Worm (Caenorhabditis elegans) whole organism, early embryonic: ENCODE results near the gene T04C10.3.

ENCODE experiments used
- B0310.2 ChIP-seq: sonication (generic microtip); optimal IDR thresholded peaks from 2 replicates; lab custom pipeline; 2016; ENCODE audit warnings: mild to moderate bottlenecking, missing genetic modification characterization, missing compliant biosample characterization
- F13C5.2 ChIP-seq: sonication (generic microtip); optimal IDR thresholded peaks from 2 replicates; lab custom pipeline; 2017; ENCODE audit warnings: mild to moderate bottlenecking, missing genetic modification characterization, inconsistent platforms, missing compliant biosample characterization
- aly-1 ChIP-seq: sonication (generic microtip); optimal IDR thresholded peaks from 2 replicates; lab custom pipeline; 2016; ENCODE audit warnings: missing genetic modification characterization, missing compliant biosample characterization
- ama-1 ChIP-seq: fragments of 150-350 bp; optimal IDR thresholded peaks from 2 replicates; lab custom pipeline; 2014
- ceh-13 ChIP-seq: fragments of 200-800 bp; sonication (Bioruptor generic); optimal IDR thresholded peaks from 2 replicates; lab custom pipeline; 2018; ENCODE audit warnings: mild to moderate bottlenecking, missing genetic modification characterization, missing compliant biosample characterization
- ceh-36 ChIP-seq: sonication (generic microtip); optimal IDR thresholded peaks from 2 replicates; lab custom pipeline; 2016; ENCODE audit warnings: missing genetic modification characterization, inconsistent platforms, missing compliant biosample characterization
- ets-7 ChIP-seq: sonication (generic microtip); optimal IDR thresholded peaks from 2 replicates; lab custom pipeline; 2016; ENCODE audit warnings: missing genotype, missing genetic modification characterization, missing compliant biosample characterization
- flt-1 ChIP-seq: fragments of 200-800 bp; sonication (Bioruptor generic); IDR thresholded peaks from 2 replicates; pipeline ENCODE4 v1.3.6; 2022; ENCODE audit warnings: missing genetic modification characterization, missing compliant biosample characterization
- hmbx-1 ChIP-seq: sonication (generic microtip); optimal IDR thresholded peaks from 2 replicates; lab custom pipeline; 2016; ENCODE audit warnings: mild to moderate bottlenecking, missing genetic modification characterization, missing compliant biosample characterization
- hmg-4 ChIP-seq: fragments of 200-800 bp; sonication (Bioruptor generic); optimal IDR thresholded peaks from 2 replicates; lab custom pipeline; 2018; ENCODE audit warnings: mild to moderate bottlenecking, missing genetic modification characterization, missing compliant biosample characterization
- hnd-1 ChIP-seq: sonication (generic microtip); optimal IDR thresholded peaks from 2 replicates; lab custom pipeline; 2016; ENCODE audit warnings: missing genetic modification characterization, missing compliant biosample characterization
- pes-1 ChIP-seq: fragments of 200-800 bp; sonication (Bioruptor generic); IDR thresholded peaks from 2 replicates; pipeline ENCODE4 v1.3.6; 2022; ENCODE audit warnings: missing genetic modification reagents, missing genetic modification characterization, missing compliant biosample characterization
- scrt-1 ChIP-seq: fragments of 200-800 bp; sonication (Bioruptor generic); IDR thresholded peaks from 2 replicates; pipeline ENCODE4 v1.3.6; 2022; ENCODE audit warnings: missing genetic modification characterization, missing compliant biosample characterization
- sea-1 ChIP-seq: fragments of 200-800 bp; sonication (Bioruptor generic); conservative IDR thresholded peaks from 2 replicates; pipeline ENCODE4 v1.3.6; 2022; ENCODE audit warnings: missing genetic modification characterization, missing compliant biosample characterization
- tbx-11 ChIP-seq: fragments of 200-800 bp; sonication (Bioruptor generic); IDR thresholded peaks from 2 replicates; pipeline ENCODE4 v1.3.6; 2022; ENCODE audit warnings: missing genetic modification characterization, missing compliant biosample characterization
- tbx-37 ChIP-seq: fragments of 200-800 bp; sonication (Bioruptor generic); conservative IDR thresholded peaks from 2 replicates; pipeline ENCODE4 v1.3.6; 2022; ENCODE audit warnings: missing genetic modification reagents, missing genetic modification characterization, missing compliant biosample characterization
- tra-4 ChIP-seq: sonication (generic microtip); optimal IDR thresholded peaks from 2 replicates; lab custom pipeline; 2017; ENCODE audit warnings: missing genetic modification characterization, missing compliant biosample characterization

Gene T04C10.3

DNA sequence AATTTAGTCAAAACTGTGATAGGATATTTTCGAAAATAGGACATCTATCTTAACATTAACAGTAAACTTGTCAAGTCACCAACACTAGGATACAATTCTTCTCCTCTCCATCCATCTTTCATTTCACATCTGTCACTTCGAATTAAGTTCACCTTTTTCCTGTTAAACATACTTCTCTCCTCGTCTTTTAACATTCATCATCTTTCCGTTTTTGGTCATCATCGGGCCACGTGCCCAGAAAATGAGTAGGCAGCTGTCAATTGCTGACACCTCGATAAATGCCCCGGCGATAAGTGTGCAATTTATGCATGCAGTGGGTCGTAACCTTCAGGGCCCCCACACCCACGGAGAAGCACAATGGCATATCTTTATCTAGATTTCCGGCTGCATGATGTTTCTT, 32.0 kb upstream of the T04C10.3 start:
- TF ChIP-seq ceh-36 (tag; lab: Kevin White, UChicago) (no peak), ets-7 (no peak), ama-1 (lab: Kevin White, UChicago) (no peak), pes-1 (GFP tag; lab: Robert Waterston, UW) (no peak), tra-4 (no peak), hnd-1 (tag; lab: Kevin White, UChicago) (no peak), aly-1 (no peak), ceh-13 (GFP tag; lab: Kevin White, UChicago) (no peak), hmg-4 (GFP tag; lab: Kevin White, UChicago) (no peak), flt-1 (GFP tag; lab: Robert Waterston, UW) (no peak), sea-1 (no peak), F13C5.2 (tag; lab: Kevin White, UChicago) (no peak), scrt-1 (GFP tag; lab: Robert Waterston, UW) (no peak), tbx-37 (GFP tag; lab: Robert Waterston, UW) (no peak), tbx-11 (no peak), hmbx-1 (tag; lab: Kevin White, UChicago) (no peak)

DNA sequence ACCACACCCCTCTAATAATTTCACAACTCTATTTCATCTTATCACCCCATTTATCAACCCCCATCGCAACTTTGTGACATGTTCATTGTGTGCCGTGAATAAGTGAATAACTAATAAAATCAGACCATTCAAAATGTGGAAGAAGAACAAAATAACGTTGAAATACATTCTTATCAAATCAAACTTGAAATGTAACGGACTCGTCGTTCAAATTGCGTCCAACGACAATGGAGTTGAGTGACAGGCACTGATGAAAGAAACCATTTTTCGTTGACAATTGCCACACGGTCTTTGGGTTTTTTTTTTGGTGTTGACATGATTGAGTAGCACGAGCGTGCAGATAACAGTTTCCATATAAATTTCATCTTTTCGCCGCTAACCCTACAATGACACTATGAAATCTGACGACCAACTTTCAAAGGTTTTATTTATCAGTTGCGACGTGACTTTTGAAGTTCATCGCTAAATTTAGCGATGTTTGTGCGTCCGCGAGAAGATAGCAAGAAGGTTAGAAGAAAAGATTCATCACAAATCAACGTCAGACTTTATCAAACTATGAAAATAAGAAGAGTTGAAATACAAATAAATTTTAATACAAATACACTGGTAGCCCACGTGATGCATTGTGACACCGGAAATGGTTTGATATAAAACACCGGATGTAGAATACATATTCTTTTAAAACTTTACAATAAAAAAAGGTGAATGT, 28.6 kb upstream of the T04C10.3 start:
- TF ChIP-seq F13C5.2 (tag; lab: Kevin White, UChicago) = no peak
- no peak for TF ChIP-seq aly-1
- no peak for TF ChIP-seq flt-1 (GFP tag; lab: Robert Waterston, UW)
- no peak for TF ChIP-seq B0310.2 (tag; lab: Kevin White, UChicago)
- no peak for TF ChIP-seq ceh-13 (GFP tag; lab: Kevin White, UChicago)

DNA sequence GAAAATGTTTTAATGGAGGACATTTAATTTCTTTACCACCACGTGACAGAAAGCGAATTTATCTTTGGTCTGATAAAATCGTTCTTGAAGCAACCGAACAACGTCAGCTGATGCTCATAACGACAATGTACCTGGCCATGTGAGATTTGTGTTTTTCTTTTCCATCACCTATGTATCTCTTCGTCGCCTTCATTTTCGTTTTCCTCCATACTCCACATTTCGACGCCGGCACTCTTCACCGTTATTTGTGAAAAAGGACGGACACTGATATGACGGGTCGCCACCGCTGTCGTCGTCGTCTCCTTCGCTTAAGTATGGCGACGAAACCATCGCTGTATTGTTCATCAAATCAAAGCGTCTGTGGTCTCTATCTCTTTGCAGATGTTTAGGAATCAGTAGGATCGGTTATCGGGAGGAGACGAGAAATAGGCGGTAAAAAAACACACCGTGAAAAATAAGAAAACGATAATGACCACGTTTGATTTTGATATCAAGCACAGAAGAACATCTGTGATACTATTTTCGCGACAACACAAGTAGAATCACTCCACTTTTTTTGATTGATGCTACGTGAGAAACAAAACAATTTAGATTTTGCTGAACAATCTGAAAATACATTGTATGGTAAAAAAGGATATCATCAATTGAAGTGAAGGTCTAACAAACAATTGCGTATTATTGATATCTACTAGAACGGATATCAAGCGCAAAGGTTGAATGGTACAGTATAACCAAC, 25.2 kb upstream of the T04C10.3 start:
- TF ChIP-seq tra-4 (no peak), tbx-11 (no peak), hmbx-1 (tag; lab: Kevin White, UChicago) (no peak), ama-1 (lab: Kevin White, UChicago) (no peak), ceh-36 (tag; lab: Kevin White, UChicago) (no peak), F13C5.2 (tag; lab: Kevin White, UChicago) (no peak), flt-1 (GFP tag; lab: Robert Waterston, UW) (no peak), tbx-37 (GFP tag; lab: Robert Waterston, UW) (no peak), B0310.2 (tag; lab: Kevin White, UChicago) (no peak), aly-1 (no peak), hmg-4 (GFP tag; lab: Kevin White, UChicago) (no peak), ets-7 (no peak), pes-1 (GFP tag; lab: Robert Waterston, UW) (no peak), scrt-1 (GFP tag; lab: Robert Waterston, UW) (no peak), sea-1 (no peak)

DNA sequence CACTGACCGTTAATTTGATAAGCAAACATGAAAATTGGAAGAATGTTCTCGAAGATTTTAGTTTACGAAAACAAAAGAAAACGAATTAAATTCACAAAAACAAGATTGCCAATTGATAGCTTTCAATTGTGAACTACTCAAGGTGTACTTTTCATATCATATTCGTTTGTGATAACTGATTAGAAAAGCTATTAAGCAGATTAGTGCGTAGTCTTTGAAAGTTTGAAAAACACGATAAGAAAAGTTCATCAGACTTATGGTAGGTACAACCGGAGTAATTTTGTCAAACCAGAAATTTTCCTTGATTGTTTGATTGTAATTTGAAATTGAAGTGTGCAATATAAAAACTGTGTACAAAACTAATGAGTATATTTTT, 24.6 kb upstream of the T04C10.3 start:
- TF ChIP-seq scrt-1 (GFP tag; lab: Robert Waterston, UW) (no peak), hmbx-1 (tag; lab: Kevin White, UChicago) (no peak), pes-1 (GFP tag; lab: Robert Waterston, UW) (no peak), tbx-11 (no peak), hmg-4 (GFP tag; lab: Kevin White, UChicago) (no peak), sea-1 (no peak), tbx-37 (GFP tag; lab: Robert Waterston, UW) (no peak), B0310.2 (tag; lab: Kevin White, UChicago) (no peak), F13C5.2 (tag; lab: Kevin White, UChicago) (no peak), ceh-13 (GFP tag; lab: Kevin White, UChicago) (no peak), ama-1 (lab: Kevin White, UChicago) (no peak), hnd-1 (tag; lab: Kevin White, UChicago) (no peak), tra-4 (no peak), ceh-36 (tag; lab: Kevin White, UChicago) (no peak), ets-7 (no peak), aly-1 (no peak)

DNA sequence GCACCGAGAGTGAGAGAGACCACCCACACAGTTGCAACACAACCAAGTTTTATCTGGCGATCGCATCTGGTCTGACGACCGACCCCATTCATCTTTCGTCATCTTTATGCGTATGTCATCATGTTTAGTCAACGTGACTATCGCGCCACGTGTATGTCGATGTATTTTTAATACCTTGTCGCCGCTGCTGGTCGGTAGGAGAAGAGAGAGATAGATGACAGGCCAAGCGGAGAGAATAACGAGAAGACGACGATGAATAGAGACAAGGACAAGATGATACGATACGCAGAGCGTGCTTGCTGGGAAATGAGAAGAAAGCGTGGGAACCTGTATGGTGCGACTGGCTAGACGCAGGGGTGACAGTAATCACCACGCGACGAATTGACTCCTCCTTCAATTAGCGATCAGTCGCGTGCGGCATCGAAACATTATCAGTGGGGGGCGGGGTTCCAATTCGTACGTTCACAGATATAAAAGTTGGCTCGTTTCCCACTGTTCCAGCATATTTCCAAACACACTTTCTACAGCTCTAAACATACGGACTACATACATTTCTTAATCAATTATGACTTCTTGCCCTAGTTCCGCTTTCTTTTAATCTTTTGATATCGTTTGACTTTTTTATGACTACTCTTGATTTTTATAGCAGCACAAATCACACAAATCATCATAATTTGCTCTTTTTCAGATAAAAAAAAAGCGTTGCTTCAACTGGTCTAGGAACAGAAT, 21.7 kb upstream of the T04C10.3 start, which contains the start of gene tatn-1:
tatn-1 (plus strand) TSS at position 689 of the 729 bp plus-strand sequence.
- TF ChIP-seq tbx-11 = no peak

DNA sequence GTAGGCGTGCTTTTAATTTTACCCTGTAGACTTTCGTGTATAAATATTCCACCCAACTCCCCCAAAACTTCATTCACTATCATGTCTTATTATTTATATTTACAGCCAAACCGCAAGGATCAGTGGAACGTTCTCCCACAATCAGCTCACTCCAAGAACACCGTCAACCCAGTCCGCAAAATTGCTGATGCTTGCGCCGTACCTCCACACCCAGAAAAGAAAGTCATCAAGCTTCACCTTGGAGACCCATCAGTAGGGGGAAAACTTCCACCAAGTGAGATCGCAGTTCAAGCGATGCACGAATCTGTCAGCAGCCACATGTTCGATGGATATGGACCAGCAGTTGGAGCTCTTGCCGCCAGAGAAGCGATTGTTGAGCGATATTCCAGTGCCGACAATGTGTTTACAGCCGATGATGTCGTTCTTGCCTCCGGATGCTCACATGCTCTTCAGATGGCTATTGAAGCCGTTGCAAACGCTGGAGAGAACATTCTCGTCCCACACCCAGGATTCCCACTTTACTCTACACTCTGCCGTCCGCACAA, 20.9 kb upstream of the T04C10.3 start:
- TF ChIP-seq pes-1 (GFP tag; lab: Robert Waterston, UW) = no peak
- no peak for TF ChIP-seq sea-1
- no peak for TF ChIP-seq ama-1 (lab: Kevin White, UChicago)
- TF ChIP-seq tbx-37 (GFP tag; lab: Robert Waterston, UW) = no peak
